Worm (Caenorhabditis elegans) whole organism, young adult: ENCODE measurements around the gene irld-6.

Source experiments
- F55B11.4 ChIP-seq: sonication (generic microtip); optimal IDR thresholded peaks from 2 replicates; lab custom pipeline; 2016; ENCODE audit warnings: missing compliant biosample characterization, missing genetic modification characterization, borderline replicate concordance; ENCODE audit not compliant: insufficient read depth
- egrh-3 ChIP-seq: fragments of 200-800 bp; sonication (Bioruptor generic); IDR thresholded peaks from 2 replicates; pipeline ENCODE4 v1.3.6; 2022; ENCODE audit warnings: missing genetic modification reagents, missing genetic modification characterization, missing compliant biosample characterization
- unc-62 ChIP-seq: fragments of 150-350 bp; optimal IDR thresholded peaks from 2 replicates; lab custom pipeline; 2014; ENCODE audit warnings: missing biosample characterization, missing genetic modification reagents, missing genetic modification characterization

DNA sequence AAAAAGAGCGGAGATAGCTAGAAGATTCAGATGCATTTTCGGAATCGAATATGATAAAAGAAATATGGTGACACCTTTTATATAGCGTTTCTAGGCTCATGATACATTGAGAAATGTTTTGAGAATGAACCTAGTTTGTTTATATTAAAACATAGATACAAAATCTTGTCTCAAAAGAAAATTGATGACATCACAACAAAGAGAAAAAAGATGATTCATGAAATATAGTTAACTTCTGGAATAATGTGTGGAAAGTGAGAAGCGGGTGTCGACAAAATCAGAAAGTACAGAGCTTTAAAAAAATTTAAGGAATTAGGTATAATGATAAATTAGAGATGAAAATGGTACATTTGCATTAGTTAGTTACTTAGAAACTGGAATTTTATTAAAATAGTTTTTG is 36.2 kb upstream of the irld-6 start, which contains the start of gene D1054.10:
- TF ChIP-seq egrh-3 (GFP tag; lab: Robert Waterston, UW) = no peak
- no peak for TF ChIP-seq F55B11.4 (tag; lab: Kevin White, UChicago)
- TF ChIP-seq unc-62 (GFP tag; lab: Kevin White, UChicago) = no peak
